Fruit fly (Drosophila melanogaster): ENCODE data around the gene Sec71.

Gene Sec71

dm6 chr2L:13835959-13836358 is 42.6 kb downstream of the Sec71 start (continued):
- TF ChIP-seq CG10431 (GFP tag; optimal IDR thresholded peaks at IDR 0.05), result no peak
- no peak for TF ChIP-seq sima (GFP tag; optimal IDR thresholded peaks at IDR 0.05)
- no peak for TF ChIP-seq Nf-YA (GFP tag; IDR thresholded peaks at IDR 0.05)
- no peak for TF ChIP-seq Antp (GFP tag; optimal IDR thresholded peaks at IDR 0.05)
- TF ChIP-seq CG6683 (GFP tag; optimal IDR thresholded peaks at IDR 0.05), result no peak
- peak; percentile 61; the same call in 1 of the 3 replicates for TF ChIP-seq CG11456 (GFP tag; IDR thresholded peaks at IDR 0.05)
- TF ChIP-seq nom (GFP tag; optimal IDR thresholded peaks at IDR 0.05), result no peak
- TF ChIP-seq CG33213 (GFP tag; optimal IDR thresholded peaks at IDR 0.05), result no peak
- no peak for TF ChIP-seq hbn (GFP tag; IDR thresholded peaks at IDR 0.05; ENCODE audit: partially characterized antibody)
- peak; percentile 71; the same call in 2 of the 3 replicates for TF ChIP-seq sr (GFP tag; IDR thresholded peaks at IDR 0.05)
- TF ChIP-seq Scr (GFP tag; IDR thresholded peaks at IDR 0.05; ENCODE audit: partially characterized antibody), result no peak
- TF ChIP-seq CG7556 (GFP tag; optimal IDR thresholded peaks at IDR 0.05), result no peak
- no peak for TF ChIP-seq CG7839 (tag; optimal IDR thresholded peaks at IDR 0.05)
- peak; percentile 50; the same call in 1 of the 3 replicates for TF ChIP-seq mld (GFP tag; IDR thresholded peaks at IDR 0.05; ENCODE audit: partially characterized antibody)
- TF ChIP-seq Dek (tag; optimal IDR thresholded peaks at IDR 0.05), result no peak
- TF ChIP-seq Sox102F (GFP tag; optimal IDR thresholded peaks at IDR 0.05), result no peak
- TF ChIP-seq exex (tag; optimal IDR thresholded peaks at IDR 0.05), result no peak
- 0 out of 2 replicates have a peak, but pooled peaks have one; percentile 9 for TF ChIP-seq crol (GFP tag; IDR thresholded peaks at IDR 0.05)
- TF ChIP-seq oc (tag; optimal IDR thresholded peaks at IDR 0.05), result no peak
- no peak for TF ChIP-seq bowl (GFP tag; IDR thresholded peaks at IDR 0.05)
- TF ChIP-seq Dbx (GFP tag; IDR thresholded peaks at IDR 0.05), result 0 out of 3 replicates have a peak, but pooled peaks have one; percentile 9
- TF ChIP-seq CG6813 (GFP tag; optimal IDR thresholded peaks at IDR 0.05), result no peak
- TF ChIP-seq YL-1 (GFP tag; optimal IDR thresholded peaks at IDR 0.05), result no peak
- no peak for TF ChIP-seq yki (optimal IDR thresholded peaks at IDR 0.05)

dm6 chr2L:13837579-13837978 is 44.3 kb downstream of the Sec71 start:
- TF ChIP-seq Asciz (GFP tag; optimal IDR thresholded peaks at IDR 0.05) (no peak), CG6175 (GFP tag; IDR thresholded peaks at IDR 0.05) (peak; percentile 92; the same call in 2 of the 3 replicates), CG10543 (GFP tag; optimal IDR thresholded peaks at IDR 0.05) (peak; percentile 2), sim (GFP tag; IDR thresholded peaks at IDR 0.05) (no peak), CG10274 (GFP tag; optimal IDR thresholded peaks at IDR 0.05) (no peak), CG7745 (tag; optimal IDR thresholded peaks at IDR 0.05) (no peak), Adf1 (GFP tag; IDR thresholded peaks at IDR 0.05) (peak; percentile 48; the same call in 1 of the 2 replicates), CG10654 (GFP tag; optimal IDR thresholded peaks at IDR 0.05) (no peak), tap (tag; optimal IDR thresholded peaks at IDR 0.05) (no peak), kah (GFP tag; optimal IDR thresholded peaks at IDR 0.05) (no peak), CG7357 (GFP tag; IDR thresholded peaks at IDR 0.05) (no peak), Atf-2 (GFP tag; optimal IDR thresholded peaks at IDR 0.05) (no peak), CG13894 (tag; optimal IDR thresholded peaks at IDR 0.05) (peak; percentile 25), CG18011 (GFP tag; optimal IDR thresholded peaks at IDR 0.05) (no peak), NfI (GFP tag; optimal IDR thresholded peaks at IDR 0.05) (no peak), Sry-δ (GFP tag; optimal IDR thresholded peaks at IDR 0.05) (no peak), Taf1 (GFP tag; IDR thresholded peaks at IDR 0.05) (no peak), Doc2 (GFP tag; IDR thresholded peaks at IDR 0.05) (no peak), B-H1 (GFP tag; IDR thresholded peaks at IDR 0.05) (no peak), CG1233 (GFP tag; optimal IDR thresholded peaks at IDR 0.05) (no peak), ssp (GFP tag; IDR thresholded peaks at IDR 0.05) (no peak), CoRest (tag; optimal IDR thresholded peaks at IDR 0.05) (no peak), sna (GFP tag; IDR thresholded peaks at IDR 0.05; ENCODE audit: partially characterized antibody) (no peak), CG31224 (GFP tag; IDR thresholded peaks at IDR 0.05) (no peak), corto (GFP tag; optimal IDR thresholded peaks at IDR 0.05) (peak; percentile 16), nom (GFP tag; optimal IDR thresholded peaks at IDR 0.05) (no peak), Elba2 (GFP tag; optimal IDR thresholded peaks at IDR 0.05) (peak; percentile 41), tll (GFP tag; optimal IDR thresholded peaks at IDR 0.05) (no peak)

Data from whole organism, embryonic.